Worm (Caenorhabditis elegans) whole organism, L4/young adult: ENCODE measurements around the gene sel-8.

Source experiments
- W03F9.2 ChIP-seq: fragments of 150-350 bp; optimal IDR thresholded peaks from 2 replicates; lab custom pipeline; 2014; ENCODE audit warnings: missing biosample characterization, missing genetic modification characterization
- dao-5 ChIP-seq: sonication (generic microtip); optimal IDR thresholded peaks from 2 replicates; lab custom pipeline; 2016; ENCODE audit warnings: missing genotype, missing genetic modification characterization, moderate library complexity, missing compliant biosample characterization
- him-1 ChIP-seq: sonication (generic microtip); optimal IDR thresholded peaks from 2 replicates; lab custom pipeline; 2016; ENCODE audit warnings: missing genotype, missing genetic modification reagents, missing genetic modification characterization, missing compliant biosample characterization

- TF ChIP-seq him-1: no peak
- TF ChIP-seq W03F9.2 (tag; lab: Kevin White, UChicago): no peak
- no peak for TF ChIP-seq dao-5 (tag; lab: Kevin White, UChicago)
Observed at ce11 chrIII:3652427-3652826, 25.5 kb upstream of the sel-8 start.
